Worm (Caenorhabditis elegans) whole organism, L1 larva: ENCODE measurements around the gene T10B5.7.
"Not testable (repeated sequence)": the region's sequence is repeated elsewhere in the genome, so short reads cannot be mapped to it uniquely, and the experiment has no call there.

Source experiments
- C16A3.4 ChIP-seq: fragments of 150-350 bp; optimal IDR thresholded peaks from 2 replicates; lab custom pipeline; 2014; ENCODE audit warnings: missing biosample characterization, missing genetic modification characterization
- Y116A8C.19 ChIP-seq: sonication (generic microtip); optimal IDR thresholded peaks from 2 replicates; lab custom pipeline; 2016; ENCODE audit warnings: missing compliant biosample characterization, missing genetic modification characterization, borderline replicate concordance
- alr-1 ChIP-seq: fragments of 200-800 bp; sonication (Bioruptor generic); optimal IDR thresholded peaks from 2 replicates; lab custom pipeline; 2018; ENCODE audit warnings: borderline replicate concordance, mild to moderate bottlenecking, missing genetic modification characterization, missing compliant biosample characterization
- aly-2 ChIP-seq: fragments of 150-350 bp; optimal IDR thresholded peaks from 2 replicates; lab custom pipeline; 2014; ENCODE audit warnings: missing biosample characterization, missing genetic modification characterization
- blmp-1 ChIP-seq: fragments of 150-350 bp; optimal IDR thresholded peaks from 2 replicates; lab custom pipeline; 2014; ENCODE audit warnings: missing biosample characterization, missing genetic modification characterization
- ceh-8 ChIP-seq: fragments of 200-800 bp; sonication (Bioruptor generic); optimal IDR thresholded peaks from 2 replicates; lab custom pipeline; 2018; ENCODE audit warnings: mild to moderate bottlenecking, missing genetic modification characterization, moderate library complexity, missing compliant biosample characterization
- ceh-88 ChIP-seq: fragments of 200-800 bp; sonication (Bioruptor generic); IDR thresholded peaks from 2 replicates; pipeline ENCODE4 v1.3.6; 2022; ENCODE audit warnings: missing genetic modification characterization, missing compliant biosample characterization
- ceh-90 ChIP-seq: sonication (generic microtip); optimal IDR thresholded peaks from 2 replicates; lab custom pipeline; 2016; ENCODE audit warnings: missing genetic modification characterization, missing compliant biosample characterization
- ces-1 ChIP-seq: fragments of 150-350 bp; optimal IDR thresholded peaks from 2 replicates; lab custom pipeline; 2014; ENCODE audit warnings: missing biosample characterization, missing genetic modification reagents, missing genetic modification characterization
- dpl-1 ChIP-seq, 3 experiments: fragments of 150-350 bp in 2 of 3; sonication (generic microtip) in 1 of 3; optimal IDR thresholded peaks; 2 replicates each; lab custom pipeline; 2014 to 2017; ENCODE audit warnings: missing biosample characterization in 3 of 3, missing genetic modification characterization in 3 of 3, missing genetic modification reagents in 3 of 3
- dsc-1 ChIP-seq: sonication (generic microtip); optimal IDR thresholded peaks from 2 replicates; lab custom pipeline; 2016; ENCODE audit warnings: mild to moderate bottlenecking, missing genetic modification characterization, missing compliant biosample characterization
- efl-1 ChIP-seq, 4 experiments: fragments of 150-350 bp; optimal IDR thresholded peaks in 3 of 4; peaks in 1 of 4; 1 replicate in 1 of 4; 2 replicates in 3 of 4; lab custom pipeline; 2014; ENCODE audit warnings: missing biosample characterization in 2 of 4, missing genetic modification characterization in 2 of 4, missing genetic modification reagents in 2 of 4
- ets-5 ChIP-seq: fragments of 200-800 bp; sonication (Bioruptor generic); IDR thresholded peaks from 2 replicates; pipeline ENCODE4 v1.3.6; 2022; ENCODE audit warnings: missing genetic modification characterization, missing compliant biosample characterization
- grh-1 ChIP-seq: fragments of 200-800 bp; sonication (Bioruptor generic); IDR thresholded peaks from 2 replicates; pipeline ENCODE4 v1.3.6; 2022; ENCODE audit warnings: missing genetic modification reagents, missing genetic modification characterization, missing compliant biosample characterization
- hlh-17 ChIP-seq: fragments of 200-800 bp; sonication (Bioruptor generic); optimal IDR thresholded peaks from 2 replicates; lab custom pipeline; 2018; ENCODE audit warnings: missing genetic modification characterization, mild to moderate bottlenecking, missing compliant biosample characterization, moderate library complexity, borderline replicate concordance
- hlh-4 ChIP-seq: sonication (generic microtip); optimal IDR thresholded peaks from 2 replicates; lab custom pipeline; 2016; ENCODE audit warnings: mild to moderate bottlenecking, missing genetic modification characterization, missing compliant biosample characterization
- hpl-2 ChIP-seq: fragments of 150-350 bp; optimal IDR thresholded peaks from 2 replicates; lab custom pipeline; 2014; ENCODE audit warnings: missing biosample characterization, missing genetic modification reagents, missing genetic modification characterization
- isw-1 ChIP-seq: fragments of 200-800 bp; sonication (Bioruptor generic); IDR thresholded peaks from 2 replicates; pipeline ENCODE4 v1.3.6; 2022; ENCODE audit warnings: missing genetic modification characterization, missing compliant biosample characterization
- lin-13 ChIP-seq: fragments of 150-350 bp; optimal IDR thresholded peaks from 2 replicates; lab custom pipeline; 2014; ENCODE audit warnings: missing biosample characterization, missing genetic modification reagents, missing genetic modification characterization
- lin-14 ChIP-seq: fragments of 200-800 bp; sonication (Bioruptor generic); optimal IDR thresholded peaks from 2 replicates; lab custom pipeline; 2018; ENCODE audit warnings: mild to moderate bottlenecking, missing genetic modification characterization, moderate library complexity, missing compliant biosample characterization
- lin-35 ChIP-seq, 2 experiments: fragments of 150-350 bp; optimal IDR thresholded peaks; 2 replicates each; lab custom pipeline; 2014; ENCODE audit warnings: missing biosample characterization in 2 of 2, missing genetic modification characterization in 2 of 2, missing genetic modification reagents in 2 of 2
- lir-3 ChIP-seq: sonication (generic microtip); optimal IDR thresholded peaks from 2 replicates; lab custom pipeline; 2016; ENCODE audit warnings: mild to moderate bottlenecking, missing genetic modification characterization, moderate library complexity, missing compliant biosample characterization; ENCODE audit not compliant: poor library complexity
- lsy-2 ChIP-seq, 2 experiments: fragments of 150-350 bp; optimal IDR thresholded peaks; 2 replicates each; lab custom pipeline; 2014; ENCODE audit warnings: missing biosample characterization in 2 of 2, missing genetic modification characterization in 2 of 2
- nhr-20 ChIP-seq: sonication (generic microtip); optimal IDR thresholded peaks from 2 replicates; lab custom pipeline; 2016; ENCODE audit warnings: mild to moderate bottlenecking, missing genetic modification characterization, missing compliant biosample characterization
- nhr-237 ChIP-seq: fragments of 150-350 bp; optimal IDR thresholded peaks from 2 replicates; lab custom pipeline; 2014; ENCODE audit warnings: missing biosample characterization, missing genetic modification characterization
- nhr-28 ChIP-seq: fragments of 150-350 bp; optimal IDR thresholded peaks from 2 replicates; lab custom pipeline; 2014; ENCODE audit warnings: missing biosample characterization, missing genetic modification characterization
- nhr-47 ChIP-seq: sonication (generic microtip); optimal IDR thresholded peaks from 2 replicates; lab custom pipeline; 2016; ENCODE audit warnings: mild to moderate bottlenecking, missing genetic modification characterization, moderate library complexity, missing compliant biosample characterization
- nhr-71 ChIP-seq: sonication (generic microtip); optimal IDR thresholded peaks from 2 replicates; lab custom pipeline; 2016; ENCODE audit warnings: mild to moderate bottlenecking, missing genetic modification characterization, moderate library complexity, missing compliant biosample characterization
- nhr-76 ChIP-seq: sonication (generic microtip); optimal IDR thresholded peaks from 2 replicates; lab custom pipeline; 2017; ENCODE audit warnings: missing biosample characterization, missing genetic modification characterization
- nhr-77 ChIP-seq: fragments of 150-350 bp; optimal IDR thresholded peaks from 2 replicates; lab custom pipeline; 2014; ENCODE audit warnings: missing biosample characterization, missing genetic modification characterization
- nhr-85 ChIP-seq: sonication (generic microtip); peaks from one replicate; lab custom pipeline; 2016; ENCODE audit warnings: missing genetic modification characterization, inconsistent platforms, missing compliant biosample characterization
- pag-3 ChIP-seq: sonication (generic microtip); optimal IDR thresholded peaks from 2 replicates; lab custom pipeline; 2017; ENCODE audit warnings: missing genetic modification characterization, mild to moderate bottlenecking, missing compliant biosample characterization, antibody characterized with exemption, borderline replicate concordance; ENCODE audit not compliant: insufficient read depth
- pqm-1 ChIP-seq: sonication (generic microtip); optimal IDR thresholded peaks from 3 replicates; lab custom pipeline; 2017; ENCODE audit warnings: missing biosample characterization, missing genetic modification characterization
- rnt-1 ChIP-seq: sonication (generic microtip); optimal IDR thresholded peaks from 2 replicates; lab custom pipeline; 2016; ENCODE audit warnings: mild to moderate bottlenecking, missing genetic modification characterization, moderate library complexity, missing compliant biosample characterization
- skn-1 ChIP-seq: fragments of 150-350 bp; optimal IDR thresholded peaks from 2 replicates; lab custom pipeline; 2014; ENCODE audit warnings: missing biosample characterization, missing genetic modification characterization
- snu-23 ChIP-seq: sonication (generic microtip); optimal IDR thresholded peaks from 2 replicates; lab custom pipeline; 2016; ENCODE audit warnings: missing genetic modification characterization, missing compliant biosample characterization
- sptf-1 ChIP-seq: fragments of 150-350 bp; optimal IDR thresholded peaks from 2 replicates; lab custom pipeline; 2014; ENCODE audit warnings: missing biosample characterization, missing genetic modification characterization
- swsn-7 ChIP-seq: sonication (generic microtip); optimal IDR thresholded peaks from 2 replicates; lab custom pipeline; 2016; ENCODE audit warnings: missing genetic modification characterization, missing compliant biosample characterization
- unc-86 ChIP-seq: sonication (generic microtip); optimal IDR thresholded peaks from 2 replicates; lab custom pipeline; 2016; ENCODE audit warnings: missing genetic modification characterization, missing compliant biosample characterization
- xbp-1 ChIP-seq: sonication (generic microtip); optimal IDR thresholded peaks from 2 replicates; lab custom pipeline; 2016; ENCODE audit warnings: missing genetic modification characterization, missing compliant biosample characterization
- zag-1 ChIP-seq: fragments of 150-350 bp; optimal IDR thresholded peaks from 2 replicates; lab custom pipeline; 2014; ENCODE audit warnings: missing biosample characterization, missing genetic modification characterization
- zip-4 ChIP-seq: fragments of 200-800 bp; sonication (Bioruptor generic); optimal IDR thresholded peaks from 2 replicates; lab custom pipeline; 2018; ENCODE audit warnings: mild to moderate bottlenecking, missing genetic modification characterization, moderate library complexity, missing compliant biosample characterization
- ztf-4 ChIP-seq: fragments of 150-350 bp; optimal IDR thresholded peaks from 2 replicates; lab custom pipeline; 2014; ENCODE audit warnings: missing biosample characterization, missing genetic modification characterization

The T10B5.7 gene

DNA sequence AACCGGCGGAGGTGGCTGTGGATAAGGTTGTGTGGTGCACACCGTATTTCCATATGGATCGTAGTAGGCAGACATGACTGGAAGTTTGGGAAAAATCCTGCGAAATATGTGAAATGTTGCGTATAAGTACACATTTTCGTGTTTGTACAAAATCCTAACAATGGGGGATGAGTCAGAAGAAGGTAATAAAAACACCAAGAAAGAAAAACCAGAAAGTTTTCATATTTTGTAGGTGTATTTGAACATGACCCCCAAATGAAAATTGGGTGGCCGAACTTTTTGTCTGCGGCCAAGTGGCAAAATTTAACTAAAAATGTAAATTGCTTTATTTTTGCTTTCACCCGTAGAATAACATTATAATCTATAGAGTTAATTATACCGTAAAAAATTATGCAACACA, 35.0 kb upstream of the T10B5.7 start, which contains the start of gene Y46H3A.4:
Gene Y46H3A.4 (minus strand): TSS at position 101 of the 400 bp plus-strand sequence.
- no peak for TF ChIP-seq nhr-28 (tag; lab: Kevin White, UChicago)
- no peak for TF ChIP-seq nhr-20 (tag; lab: Kevin White, UChicago)
- TF ChIP-seq nhr-71: no peak
- no peak for TF ChIP-seq ztf-4 (tag; lab: Kevin White, UChicago)
- TF ChIP-seq ces-1: no peak
- no peak for TF ChIP-seq pag-3 (tag; lab: Kevin White, UChicago)
- TF ChIP-seq ceh-88 (GFP tag; lab: Robert Waterston, UW): no peak
- TF ChIP-seq lir-3: no peak
- no peak for TF ChIP-seq C16A3.4 (tag; lab: Kevin White, UChicago)
- no peak for TF ChIP-seq snu-23 (GFP tag; lab: Kevin White, UChicago)
- TF ChIP-seq hlh-4: no peak
- no peak for TF ChIP-seq dsc-1 (tag; lab: Kevin White, UChicago)
- no peak for TF ChIP-seq nhr-85 (tag; lab: Kevin White, UChicago)
- TF ChIP-seq swsn-7 (tag; lab: Kevin White, UChicago): no peak
- no peak for TF ChIP-seq alr-1 (tag; lab: Kevin White, UChicago)
- no peak for TF ChIP-seq nhr-77 (tag; lab: Kevin White, UChicago)
- TF ChIP-seq skn-1: no peak
- no peak for TF ChIP-seq hlh-17 (GFP tag; lab: Kevin White, UChicago)
- no peak for TF ChIP-seq ceh-8 (GFP tag; lab: Kevin White, UChicago)

DNA sequence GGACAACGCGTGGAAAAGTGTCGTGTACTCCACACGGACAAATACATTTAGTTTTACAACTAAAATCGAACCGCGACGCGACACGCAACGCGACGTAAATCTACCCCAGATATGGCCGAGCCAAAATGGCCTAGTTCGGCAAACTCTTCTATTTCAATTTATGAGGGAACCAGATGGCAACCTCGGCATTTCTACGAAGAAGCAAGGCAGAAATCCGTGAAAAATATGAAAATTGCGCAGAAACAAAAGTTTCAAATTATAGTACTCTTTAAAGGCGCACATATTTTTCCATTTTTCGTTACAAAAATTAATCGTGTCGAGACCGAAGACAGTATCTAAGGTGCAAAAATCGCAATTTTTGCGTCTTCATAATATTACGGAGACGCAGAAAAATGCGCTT, 31.2 kb upstream of the T10B5.7 start, which contains the start of gene Y46H3A.5:
Gene Y46H3A.5 (minus strand): TSS at position 101 of the 400 bp plus-strand sequence.
- TF ChIP-seq nhr-20 (tag; lab: Kevin White, UChicago); grh-1 (GFP tag; lab: Robert Waterston, UW); dsc-1 (tag; lab: Kevin White, UChicago): not testable (repeated sequence)
- TF ChIP-seq, all 84 proteins: peak for 0; not testable (repeated sequence) for 84

DNA sequence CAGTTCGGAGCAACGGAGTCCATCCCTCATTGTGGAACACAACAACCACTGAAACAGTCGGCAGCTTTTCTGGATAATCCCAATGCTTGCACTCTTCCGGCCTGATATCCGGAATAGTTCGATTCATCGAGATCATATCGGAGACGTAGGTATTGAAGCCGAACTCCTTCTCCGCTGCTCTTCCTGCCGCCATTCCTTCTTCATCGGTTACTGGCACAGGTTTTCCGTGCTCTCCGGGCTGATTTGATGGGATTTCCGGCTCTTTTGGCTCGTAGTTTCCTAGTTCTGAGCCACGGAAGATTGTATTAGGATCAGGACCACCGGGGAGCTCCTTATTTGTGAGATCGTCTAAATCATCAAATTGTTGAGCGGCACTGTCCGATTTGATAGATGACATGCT, 26.0 kb upstream of the T10B5.7 start:
- TF ChIP-seq nhr-237 (tag; lab: Kevin White, UChicago): no peak
- no peak for TF ChIP-seq nhr-20 (tag; lab: Kevin White, UChicago)
- TF ChIP-seq, all 84 proteins: peak for 0

DNA sequence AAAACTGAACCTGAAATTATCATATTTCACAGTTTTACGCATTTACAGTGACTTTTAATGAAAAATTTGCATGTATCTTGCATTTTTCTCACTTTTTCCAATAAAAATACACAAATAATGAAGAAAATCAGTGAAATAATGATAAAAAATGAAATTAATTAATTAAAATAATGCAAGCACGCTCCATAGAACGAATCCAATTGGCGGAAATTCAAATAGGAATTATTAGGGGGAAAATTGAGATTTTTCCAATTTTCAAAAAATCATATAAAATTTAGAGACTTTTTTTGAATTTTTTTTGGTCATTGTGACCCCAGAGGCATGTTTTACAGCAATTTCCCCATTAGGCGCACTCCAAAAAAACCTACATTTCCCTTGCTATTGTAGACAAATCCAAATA, 25.3 kb upstream of the T10B5.7 start:
- TF ChIP-seq dpl-1 (GFP tag; optimal IDR thresholded peaks at IDR 0.05; lab: Kevin White, UChicago): peak in 1 of 3 experiments; percentile 2
- TF ChIP-seq lin-35 (GFP tag; optimal IDR thresholded peaks at IDR 0.05; lab: Kevin White, UChicago): peak in 1 of 2 experiments; percentile 1
- no peak for TF ChIP-seq ceh-90 (tag; lab: Kevin White, UChicago)
- no peak for TF ChIP-seq pqm-1
- no peak for TF ChIP-seq hpl-2
- TF ChIP-seq efl-1 (optimal IDR thresholded peaks at IDR 0.05; lab: Kevin White, UChicago): peak in 1 of 2 experiments; percentile 2
- peak; percentile 35 to 94 for TF ChIP-seq efl-1 (GFP tag; optimal IDR thresholded peaks at IDR 0.05 in 1 of 2; lab: Kevin White, UChicago)

DNA sequence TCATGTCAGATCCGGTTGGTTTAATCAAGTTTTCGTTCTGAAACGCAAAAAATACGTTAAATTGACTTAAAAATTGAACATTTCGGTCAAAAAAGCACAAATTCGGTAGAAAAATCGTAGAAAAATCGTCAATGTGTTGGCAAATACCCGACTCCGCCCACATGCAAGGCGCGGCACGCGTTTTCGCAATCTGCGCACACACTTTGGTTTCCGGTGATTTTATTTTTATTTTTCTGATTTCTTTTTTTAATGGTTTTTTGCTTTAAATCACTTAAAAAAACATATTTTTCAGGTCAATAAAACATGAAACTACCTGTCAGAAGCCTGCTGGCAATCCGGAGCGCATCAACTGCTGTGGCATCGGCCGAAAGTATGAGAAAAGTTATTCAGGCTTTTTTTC, 24.7 kb upstream of the T10B5.7 start, which contains the start of the genes gly-7 and mrpl-39:
Gene gly-7 (minus strand): TSS at position 37 of the 400 bp plus-strand sequence.
Gene mrpl-39 (plus strand): TSS at position 293 of the 400 bp plus-strand sequence.
- TF ChIP-seq isw-1 (GFP tag; lab: Robert Waterston, UW) (no peak), unc-86 (tag; lab: Kevin White, UChicago) (no peak), lin-13 (GFP tag; lab: Kevin White, UChicago) (no peak), nhr-47 (peak; percentile 33), zag-1 (no peak), lsy-2 (tag; optimal IDR thresholded peaks at IDR 0.05; lab: Kevin White, UChicago) (peak in 1 of 2 experiments; percentile 27), skn-1 (peak; percentile 34), aly-2 (tag; lab: Kevin White, UChicago) (no peak), lin-14 (GFP tag; lab: Kevin White, UChicago) (no peak), snu-23 (GFP tag; lab: Kevin White, UChicago) (peak; percentile 48), nhr-76 (tag; lab: Kevin White, UChicago) (no peak), ets-5 (no peak), blmp-1 (tag; lab: Kevin White, UChicago) (no peak), rnt-1 (peak; percentile 53), ceh-90 (tag; lab: Kevin White, UChicago) (no peak), zip-4 (GFP tag; lab: Kevin White, UChicago) (no peak), sptf-1 (tag; lab: Kevin White, UChicago) (no peak), xbp-1 (peak; percentile 28), lin-35 (GFP tag; optimal IDR thresholded peaks at IDR 0.05; lab: Kevin White, UChicago) (peak; percentile 15 to 52), Y116A8C.19 (no peak), efl-1 (optimal IDR thresholded peaks at IDR 0.05; lab: Kevin White, UChicago) (peak; percentile 21 to 52), efl-1 (GFP tag; optimal IDR thresholded peaks at IDR 0.05 in 1 of 2; lab: Kevin White, UChicago) (peak; percentile 45 to 93), ces-1 (no peak)
